Worm (Caenorhabditis elegans) whole organism, mixed stage, embryonic: Measurements from ENCODE around the gene lrpr-1.

ENCODE experiments used
- bed-3 ChIP-seq: fragments of 200-800 bp; sonication (Bioruptor generic); optimal IDR thresholded peaks from 3 replicates; lab custom pipeline; 2018; ENCODE audit warnings: mild to moderate bottlenecking, missing genetic modification characterization, moderate library complexity, missing compliant biosample characterization
- ceh-43 ChIP-seq: fragments of 200-800 bp; sonication (Bioruptor generic); optimal IDR thresholded peaks from 2 replicates; lab custom pipeline; 2018; ENCODE audit warnings: mild to moderate bottlenecking, missing genetic modification characterization, moderate library complexity, missing compliant biosample characterization
- elt-1 ChIP-seq: sonication (generic microtip); optimal IDR thresholded peaks from 2 replicates; lab custom pipeline; 2017; ENCODE audit warnings: missing genetic modification characterization, mild to moderate bottlenecking, missing compliant biosample characterization, antibody characterized with exemption, moderate library complexity, borderline replicate concordance; ENCODE audit not compliant: insufficient read depth
- elt-3 ChIP-seq: fragments of 150-350 bp; optimal IDR thresholded peaks from 2 replicates; lab custom pipeline; 2014; ENCODE audit warnings: missing biosample characterization, missing genetic modification characterization
- lin-13 ChIP-seq: fragments of 150-350 bp; optimal IDR thresholded peaks from 2 replicates; lab custom pipeline; 2014; ENCODE audit warnings: missing biosample characterization, missing genetic modification characterization
- mab-5 ChIP-seq: fragments of 150-350 bp; optimal IDR thresholded peaks from 2 replicates; lab custom pipeline; 2014; ENCODE audit warnings: missing biosample characterization, missing genetic modification characterization
- mep-1 ChIP-seq: fragments of 150-350 bp; optimal IDR thresholded peaks from 2 replicates; lab custom pipeline; 2017; ENCODE audit warnings: missing biosample characterization, missing genetic modification reagents, missing genetic modification characterization, inconsistent platforms
- nhr-12 ChIP-seq: fragments of 150-350 bp; optimal IDR thresholded peaks from 2 replicates; lab custom pipeline; 2014; ENCODE audit warnings: missing biosample characterization, missing genetic modification characterization
- unc-39 ChIP-seq: fragments of 150-350 bp; optimal IDR thresholded peaks from 2 replicates; lab custom pipeline; 2014; ENCODE audit warnings: missing biosample characterization, missing genetic modification characterization
- ztf-11 ChIP-seq: fragments of 150-350 bp; optimal IDR thresholded peaks from 2 replicates; lab custom pipeline; 2014; ENCODE audit warnings: missing biosample characterization, missing genetic modification characterization

ce11 chrV:5927347-5927746, 9.7 kb upstream of the lrpr-1 start, which contains the start of gene srsx-17:
- TF ChIP-seq elt-3 (tag; lab: Kevin White, UChicago), result no peak
- no peak for TF ChIP-seq ceh-43 (GFP tag; lab: Kevin White, UChicago)
- TF ChIP-seq lin-13 (tag; lab: Kevin White, UChicago), result no peak
- TF ChIP-seq mab-5 (tag; lab: Kevin White, UChicago), result no peak
- TF ChIP-seq ztf-11, result no peak
- TF ChIP-seq nhr-12, result no peak
- TF ChIP-seq unc-39 (tag; lab: Kevin White, UChicago), result no peak
- TF ChIP-seq mep-1 (tag; lab: Kevin White, UChicago), result no peak
- TF ChIP-seq bed-3 (GFP tag; lab: Kevin White, UChicago), result no peak
- TF ChIP-seq elt-1 (tag; lab: Kevin White, UChicago), result no peak
